Worm (Caenorhabditis elegans) whole organism, L1 larva: ENCODE data around the gene F47B8.13.

Source experiments
- ces-1 ChIP-seq: fragments of 150-350 bp; optimal IDR thresholded peaks from 2 replicates; lab custom pipeline; 2014; ENCODE audit warnings: missing biosample characterization, missing genetic modification reagents, missing genetic modification characterization
- nhr-12 ChIP-seq: sonication (generic microtip); optimal IDR thresholded peaks from 2 replicates; lab custom pipeline; 2017; ENCODE audit warnings: missing biosample characterization, missing genetic modification characterization

DNA sequence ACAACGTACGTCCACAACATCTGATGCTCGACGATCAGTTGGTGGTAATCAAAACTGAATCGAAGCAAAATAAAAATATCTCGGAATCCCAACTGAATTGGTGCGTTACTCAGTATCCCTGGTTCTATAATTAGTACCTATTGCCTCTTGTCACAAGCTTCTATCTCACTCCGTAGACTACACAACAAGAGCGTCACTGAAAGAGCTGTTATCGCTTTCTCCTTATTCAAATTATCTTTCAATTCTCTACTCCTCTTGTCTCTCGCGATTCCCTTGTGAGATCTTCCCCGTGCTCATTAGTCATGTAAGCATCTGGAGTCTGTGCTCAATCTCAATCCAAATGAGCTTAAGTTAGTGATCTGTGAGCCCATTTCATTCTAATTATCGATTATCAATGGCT is 17.1 kb upstream of the F47B8.13 start, which contains the start of gene srm-6:
- TF ChIP-seq nhr-12 (tag; lab: Kevin White, UChicago) (no peak), ces-1 (GFP tag; lab: Kevin White, UChicago) (no peak)
